Fruit fly (Drosophila melanogaster) whole organism, adult: ENCODE data around the gene CG42399.

Experiments used
- CG14711 ChIP-seq: fragments of 200-800 bp; sonication (Bioruptor generic); optimal IDR thresholded peaks from 2 replicates; lab custom pipeline; 2018; ENCODE audit warnings: missing biosample characterization, mild to moderate bottlenecking, missing genetic modification characterization, moderate library complexity
- CG1620 ChIP-seq: fragments of 200-800 bp; sonication (Bioruptor generic); optimal IDR thresholded peaks from 2 replicates; lab custom pipeline; 2016; ENCODE audit warnings: missing biosample characterization, missing genetic modification characterization
- CG33017 ChIP-seq: fragments of 200-800 bp; sonication (Bioruptor generic); optimal IDR thresholded peaks from 2 replicates; lab custom pipeline; 2018; ENCODE audit warnings: missing biosample characterization, mild to moderate bottlenecking, missing genetic modification characterization, moderate library complexity
- Crg-1 ChIP-seq: fragments of 200-800 bp; sonication (Bioruptor generic); optimal IDR thresholded peaks from 2 replicates; lab custom pipeline; 2016; ENCODE audit warnings: missing biosample characterization, missing genetic modification characterization
- pad ChIP-seq: fragments of 200-800 bp; sonication (Bioruptor generic); optimal IDR thresholded peaks from 3 replicates; lab custom pipeline; 2017; ENCODE audit warnings: missing biosample characterization, missing genetic modification characterization, mild to moderate bottlenecking, moderate library complexity, missing genetic modification reagents
- tj ChIP-seq: fragments of 200-800 bp; sonication (Bioruptor generic); optimal IDR thresholded peaks from 3 replicates; lab custom pipeline; 2017; ENCODE audit warnings: missing biosample characterization, mild to moderate bottlenecking, missing genetic modification characterization, moderate library complexity

DNA sequence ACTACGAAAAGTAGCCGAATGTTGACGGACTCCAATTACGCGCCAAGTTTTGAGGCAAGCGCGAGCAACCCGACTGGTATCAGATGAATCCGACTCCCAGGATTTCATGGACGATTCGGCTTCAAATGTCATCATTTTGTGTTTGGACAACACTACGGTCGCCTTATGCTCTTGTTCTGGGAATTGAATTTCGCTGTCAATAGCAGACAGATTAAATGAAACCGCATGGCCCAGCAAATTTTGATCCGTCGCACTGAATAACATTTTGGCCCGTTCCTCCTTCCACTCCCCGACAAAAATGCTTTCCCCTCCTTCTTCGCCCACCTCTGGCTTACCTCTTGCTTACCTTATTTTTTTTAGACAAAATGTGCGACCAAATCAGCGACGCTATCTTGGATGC lies 43.1 kb downstream of the CG42399 start:
- TF ChIP-seq pad (GFP tag; lab: Kevin White, UChicago) (no peak), tj (GFP tag; lab: Kevin White, UChicago) (peak; percentile 99), CG14711 (tag; lab: Kevin White, UChicago) (no peak), CG33017 (tag; lab: Kevin White, UChicago) (no peak), Crg-1 (GFP tag; lab: Kevin White, UChicago) (no peak), CG1620 (GFP tag; lab: Kevin White, UChicago) (no peak)
